Worm (Caenorhabditis elegans): ENCODE results near the gene F25B4.8.

The F25B4.8 gene

ce11 chrV:5717237-5717935 lies 25.9 kb upstream of the F25B4.8 start, which contains the start of gene rga-3:
Gene rga-3 (plus strand): TSS chrV:5717885.
- no peak for TF ChIP-seq pes-1 (GFP tag; IDR thresholded peaks at IDR 0.05)
- no peak for TF ChIP-seq ceh-13 (GFP tag; optimal IDR thresholded peaks at IDR 0.05)
- TF ChIP-seq hnd-1 (tag; optimal IDR thresholded peaks at IDR 0.05): no peak
- TF ChIP-seq tra-4 (tag; optimal IDR thresholded peaks at IDR 0.05): no peak
- TF ChIP-seq B0310.2 (tag; optimal IDR thresholded peaks at IDR 0.05): no peak
- no peak for TF ChIP-seq ama-1 (optimal IDR thresholded peaks at IDR 0.05)

ce11 chrV:5716508-5716907 lies 25.0 kb upstream of the F25B4.8 start, which contains the start of gene K09H11.9:
Gene K09H11.9 (minus strand): TSS chrV:5716608.
- TF ChIP-seq ceh-13 (GFP tag; optimal IDR thresholded peaks at IDR 0.05) (no peak), tbx-11 (GFP tag; IDR thresholded peaks at IDR 0.05) (no peak), hmg-4 (GFP tag; optimal IDR thresholded peaks at IDR 0.05) (no peak), tbx-37 (GFP tag; conservative IDR thresholded peaks at IDR 0.05) (no peak), pes-1 (GFP tag; IDR thresholded peaks at IDR 0.05) (no peak), hnd-1 (tag; optimal IDR thresholded peaks at IDR 0.05) (no peak), tra-4 (tag; optimal IDR thresholded peaks at IDR 0.05) (no peak), ama-1 (optimal IDR thresholded peaks at IDR 0.05) (no peak), flt-1 (GFP tag; IDR thresholded peaks at IDR 0.05) (no peak), F13C5.2 (tag; optimal IDR thresholded peaks at IDR 0.05) (no peak), ets-7 (tag; optimal IDR thresholded peaks at IDR 0.05) (no peak), hmbx-1 (tag; optimal IDR thresholded peaks at IDR 0.05) (no peak), B0310.2 (tag; optimal IDR thresholded peaks at IDR 0.05) (no peak), sea-1 (GFP tag; conservative IDR thresholded peaks at IDR 0.05) (no peak), aly-1 (tag; optimal IDR thresholded peaks at IDR 0.05) (no peak), scrt-1 (GFP tag; IDR thresholded peaks at IDR 0.05) (no peak), ceh-36 (tag; optimal IDR thresholded peaks at IDR 0.05) (no peak)

ce11 chrV:5713510-5713909 lies 22.0 kb upstream of the F25B4.8 start:
- no peak for TF ChIP-seq ets-7 (tag; optimal IDR thresholded peaks at IDR 0.05)
- no peak for TF ChIP-seq B0310.2 (tag; optimal IDR thresholded peaks at IDR 0.05)
- TF ChIP-seq hnd-1 (tag; optimal IDR thresholded peaks at IDR 0.05): no peak
- no peak for TF ChIP-seq ceh-13 (GFP tag; optimal IDR thresholded peaks at IDR 0.05)
- no peak for TF ChIP-seq sea-1 (GFP tag; conservative IDR thresholded peaks at IDR 0.05)
- TF ChIP-seq tra-4 (tag; optimal IDR thresholded peaks at IDR 0.05): no peak
- TF ChIP-seq hmg-4 (GFP tag; optimal IDR thresholded peaks at IDR 0.05): no peak
- no peak for TF ChIP-seq F13C5.2 (tag; optimal IDR thresholded peaks at IDR 0.05)
- TF ChIP-seq ceh-36 (tag; optimal IDR thresholded peaks at IDR 0.05): no peak
- no peak for TF ChIP-seq tbx-11 (GFP tag; IDR thresholded peaks at IDR 0.05)
- TF ChIP-seq flt-1 (GFP tag; IDR thresholded peaks at IDR 0.05): no peak
- TF ChIP-seq aly-1 (tag; optimal IDR thresholded peaks at IDR 0.05): no peak
- no peak for TF ChIP-seq pes-1 (GFP tag; IDR thresholded peaks at IDR 0.05)

DNA sequence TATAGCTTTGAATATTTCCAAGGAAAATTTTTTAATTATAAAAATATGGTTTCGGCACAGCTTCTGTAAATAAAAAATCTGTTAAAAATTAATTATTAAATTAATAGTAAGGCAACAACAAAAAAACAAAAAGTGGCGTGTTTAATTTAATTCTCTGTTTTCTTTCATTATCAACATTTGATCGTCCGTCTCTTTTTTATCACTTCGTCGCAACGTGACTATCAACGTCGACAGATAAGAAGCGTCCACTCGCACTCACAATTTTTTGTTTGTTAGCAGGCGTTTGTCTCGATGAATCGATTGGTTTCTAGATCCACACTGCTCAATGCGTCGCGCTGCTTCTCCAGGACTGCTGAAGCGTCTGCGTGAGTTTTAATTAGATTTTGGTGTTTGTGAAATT lies 21.1 kb upstream of the F25B4.8 start, which contains the start of gene gcst-1:
TSS of gene gcst-1 (plus strand) at position 277 of the 400 bp plus-strand sequence.
- TF ChIP-seq hnd-1 (tag; optimal IDR thresholded peaks at IDR 0.05) (no peak), tbx-11 (GFP tag; IDR thresholded peaks at IDR 0.05) (no peak), hmbx-1 (tag; optimal IDR thresholded peaks at IDR 0.05) (no peak), scrt-1 (GFP tag; IDR thresholded peaks at IDR 0.05) (no peak)

DNA sequence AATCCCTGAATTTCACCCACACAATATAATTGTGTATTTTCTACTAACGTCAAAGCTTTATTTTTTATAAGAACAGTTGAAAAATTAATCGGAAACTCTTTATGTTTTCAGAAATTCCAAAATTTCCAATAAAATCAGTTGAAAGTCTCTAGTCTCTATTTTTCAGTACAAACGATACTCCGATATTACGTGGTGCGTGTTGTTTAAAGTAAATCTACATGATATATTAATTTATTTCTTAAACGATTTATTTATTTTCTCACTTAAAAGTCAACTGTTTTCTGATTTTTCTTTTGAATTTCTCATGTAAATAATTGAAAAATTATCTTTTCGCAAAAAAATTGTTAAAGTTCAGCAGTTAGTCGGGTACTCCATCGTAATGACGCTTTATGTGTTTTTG lies 20.7 kb upstream of the F25B4.8 start:
- TF ChIP-seq hmbx-1 (tag; optimal IDR thresholded peaks at IDR 0.05) (no peak), ceh-36 (tag; optimal IDR thresholded peaks at IDR 0.05) (no peak), B0310.2 (tag; optimal IDR thresholded peaks at IDR 0.05) (no peak), ama-1 (optimal IDR thresholded peaks at IDR 0.05) (no peak), aly-1 (tag; optimal IDR thresholded peaks at IDR 0.05) (no peak), scrt-1 (GFP tag; IDR thresholded peaks at IDR 0.05) (no peak), flt-1 (GFP tag; IDR thresholded peaks at IDR 0.05) (no peak), ceh-13 (GFP tag; optimal IDR thresholded peaks at IDR 0.05) (no peak), F13C5.2 (tag; optimal IDR thresholded peaks at IDR 0.05) (no peak), pes-1 (GFP tag; IDR thresholded peaks at IDR 0.05) (no peak), tbx-11 (GFP tag; IDR thresholded peaks at IDR 0.05) (no peak), tra-4 (tag; optimal IDR thresholded peaks at IDR 0.05) (no peak), tbx-37 (GFP tag; conservative IDR thresholded peaks at IDR 0.05) (no peak), ets-7 (tag; optimal IDR thresholded peaks at IDR 0.05) (no peak), sea-1 (GFP tag; conservative IDR thresholded peaks at IDR 0.05) (no peak), hmg-4 (GFP tag; optimal IDR thresholded peaks at IDR 0.05) (no peak), hnd-1 (tag; optimal IDR thresholded peaks at IDR 0.05) (no peak)

DNA sequence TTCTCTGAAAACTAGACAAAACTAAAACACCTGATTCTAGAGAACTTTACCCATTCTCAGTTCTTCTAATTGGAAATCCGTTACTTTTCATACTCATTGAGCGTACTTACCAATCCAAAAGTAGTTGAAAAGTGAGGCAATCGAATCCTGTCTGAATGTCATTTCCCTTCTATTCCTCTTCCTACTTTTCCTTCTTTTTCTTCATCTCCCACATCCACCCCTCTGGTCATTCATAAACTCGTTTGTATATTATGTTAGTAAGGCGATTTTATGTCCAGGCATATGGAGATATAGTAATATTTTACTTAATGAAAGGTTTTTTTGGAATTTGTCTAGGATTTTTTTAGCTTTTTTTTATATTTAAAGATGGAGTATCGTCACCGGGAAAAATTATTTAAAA lies 16.8 kb upstream of the F25B4.8 start:
- TF ChIP-seq ceh-13 (GFP tag; optimal IDR thresholded peaks at IDR 0.05): no peak
- TF ChIP-seq aly-1 (tag; optimal IDR thresholded peaks at IDR 0.05): no peak
- TF ChIP-seq flt-1 (GFP tag; IDR thresholded peaks at IDR 0.05): no peak
- no peak for TF ChIP-seq B0310.2 (tag; optimal IDR thresholded peaks at IDR 0.05)
- no peak for TF ChIP-seq hmbx-1 (tag; optimal IDR thresholded peaks at IDR 0.05)
- no peak for TF ChIP-seq tra-4 (tag; optimal IDR thresholded peaks at IDR 0.05)
- no peak for TF ChIP-seq F13C5.2 (tag; optimal IDR thresholded peaks at IDR 0.05)
- TF ChIP-seq scrt-1 (GFP tag; IDR thresholded peaks at IDR 0.05): no peak
- TF ChIP-seq tbx-11 (GFP tag; IDR thresholded peaks at IDR 0.05): no peak
- TF ChIP-seq hmg-4 (GFP tag; optimal IDR thresholded peaks at IDR 0.05): no peak
- no peak for TF ChIP-seq sea-1 (GFP tag; conservative IDR thresholded peaks at IDR 0.05)
- no peak for TF ChIP-seq ceh-36 (tag; optimal IDR thresholded peaks at IDR 0.05)
- TF ChIP-seq pes-1 (GFP tag; IDR thresholded peaks at IDR 0.05): no peak
- no peak for TF ChIP-seq tbx-37 (GFP tag; conservative IDR thresholded peaks at IDR 0.05)
- no peak for TF ChIP-seq ets-7 (tag; optimal IDR thresholded peaks at IDR 0.05)

DNA sequence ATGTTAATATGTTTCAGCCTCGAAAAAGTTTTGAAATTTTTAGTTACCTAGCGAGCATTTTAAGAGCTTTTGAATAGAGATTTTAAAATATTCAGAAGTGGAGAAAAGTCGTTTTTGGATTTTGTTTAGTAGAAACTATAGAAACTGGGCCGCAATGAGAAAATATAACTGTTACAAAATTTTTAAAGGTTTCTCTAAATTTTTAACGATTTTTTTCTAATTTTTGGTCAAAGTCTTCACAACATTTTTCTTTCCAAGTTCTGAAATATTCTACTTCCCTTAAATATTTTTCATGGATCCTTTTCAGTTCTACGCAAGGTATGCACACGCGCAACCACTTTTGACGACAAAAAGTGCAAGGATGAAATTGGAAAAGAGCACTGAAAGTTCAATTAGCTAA lies 14.0 kb upstream of the F25B4.8 start, which contains the start of gene peli-1:
TSS of gene peli-1 (plus strand) at position 301 of the 400 bp plus-strand sequence.
- TF ChIP-seq tbx-37 (GFP tag; conservative IDR thresholded peaks at IDR 0.05): no peak
- TF ChIP-seq flt-1 (GFP tag; IDR thresholded peaks at IDR 0.05): no peak
- no peak for TF ChIP-seq scrt-1 (GFP tag; IDR thresholded peaks at IDR 0.05)
- TF ChIP-seq tbx-11 (GFP tag; IDR thresholded peaks at IDR 0.05): no peak
- TF ChIP-seq F13C5.2 (tag; optimal IDR thresholded peaks at IDR 0.05): no peak
- no peak for TF ChIP-seq pes-1 (GFP tag; IDR thresholded peaks at IDR 0.05)
- TF ChIP-seq ceh-36 (tag; optimal IDR thresholded peaks at IDR 0.05): no peak
- no peak for TF ChIP-seq tra-4 (tag; optimal IDR thresholded peaks at IDR 0.05)
- no peak for TF ChIP-seq hnd-1 (tag; optimal IDR thresholded peaks at IDR 0.05)

All from whole organism, early embryonic.